Fruit fly (Drosophila melanogaster) Kc167 (cell line): ENCODE results near the gene CG43679.

Experiments
- Myc ChIP-seq: fragments of >200 bp; optimal IDR thresholded peaks from 2 replicates; lab custom pipeline; 2017; ENCODE audit warnings: missing external identifiers
- Sin3A ChIP-seq: fragments of >200 bp; optimal IDR thresholded peaks from 2 replicates; lab custom pipeline; 2018; ENCODE audit warnings: missing external identifiers
- h ChIP-seq: fragments of >200 bp; optimal IDR thresholded peaks from 3 replicates; lab custom pipeline; 2018; ENCODE audit warnings: missing external identifiers
- insv ChIP-seq: fragments of >200 bp; optimal IDR thresholded peaks from 3 replicates; lab custom pipeline; 2018; ENCODE audit warnings: missing external identifiers
- psq ChIP-seq: fragments of >200 bp; optimal IDR thresholded peaks from 2 replicates; lab custom pipeline; 2017; ENCODE audit warnings: missing external identifiers
- ttk ChIP-seq: sonication (Bioruptor generic); optimal IDR thresholded peaks from 2 replicates; lab custom pipeline; 2017; ENCODE audit warnings: missing external identifiers

The CG43679 gene

dm6 chr3L:15051325-15051724 lies at the start of gene CG43679:
TSS of gene CG43679 (minus strand) at chr3L:15051425.
- TF ChIP-seq insv (lab: Kevin White, UChicago) (no peak), h (no peak), Sin3A (no peak), psq (lab: Kevin White, UChicago) (no peak), ttk (lab: Kevin White, UChicago) (no peak), Myc (lab: Kevin White, UChicago) (no peak)

- TF ChIP-seq h (no peak), insv (lab: Kevin White, UChicago) (no peak), Myc (lab: Kevin White, UChicago) (no peak), psq (lab: Kevin White, UChicago) (no peak), ttk (lab: Kevin White, UChicago) (no peak), Sin3A (no peak)
Observed at dm6 chr3L:15100983-15101382, 49.8 kb upstream of the CG43679 start.

- no peak for TF ChIP-seq Sin3A
Observed at dm6 chr3L:15099541-15099940, 48.3 kb upstream of the CG43679 start.

dm6 chr3L:15098659-15099512 lies 47.7 kb upstream of the CG43679 start:
- no peak for TF ChIP-seq h
- TF ChIP-seq psq (lab: Kevin White, UChicago), result no peak
- no peak for TF ChIP-seq Sin3A
- TF ChIP-seq ttk (lab: Kevin White, UChicago), result no peak
- no peak for TF ChIP-seq Myc (lab: Kevin White, UChicago)
- no peak for TF ChIP-seq insv (lab: Kevin White, UChicago)

- TF ChIP-seq ttk (lab: Kevin White, UChicago), result no peak
- no peak for TF ChIP-seq psq (lab: Kevin White, UChicago)
- TF ChIP-seq Myc (lab: Kevin White, UChicago), result no peak
- TF ChIP-seq h, result no peak
- TF ChIP-seq Sin3A, result no peak
- TF ChIP-seq insv (lab: Kevin White, UChicago), result no peak
Observed at dm6 chr3L:15097878-15098520, 46.8 kb upstream of the CG43679 start, which contains the start of gene Ctps. TSS of gene Ctps (plus strand) at chr3L:15097914.

dm6 chr3L:15094589-15095288 lies 43.5 kb upstream of the CG43679 start, which contains the start of the genes sstn, Plp and GlyRS:
TSS of gene sstn (minus strand) at chr3L:15094719.
TSS of gene Plp (minus strand) at chr3L:15094724.
TSS of gene GlyRS (plus strand) at chr3L:15095142.
- TF ChIP-seq Myc (lab: Kevin White, UChicago) (no peak), Sin3A (no peak), insv (lab: Kevin White, UChicago) (no peak), psq (lab: Kevin White, UChicago) (no peak), h (no peak), ttk (lab: Kevin White, UChicago) (no peak)

dm6 chr3L:15093929-15094588 lies 42.8 kb upstream of the CG43679 start:
- TF ChIP-seq psq (lab: Kevin White, UChicago), result no peak
- no peak for TF ChIP-seq ttk (lab: Kevin White, UChicago)
- TF ChIP-seq Myc (lab: Kevin White, UChicago), result no peak
- no peak for TF ChIP-seq insv (lab: Kevin White, UChicago)
- no peak for TF ChIP-seq h
- no peak for TF ChIP-seq Sin3A

- TF ChIP-seq insv (lab: Kevin White, UChicago) (no peak), Sin3A (no peak), Myc (lab: Kevin White, UChicago) (no peak), psq (lab: Kevin White, UChicago) (no peak), h (no peak), ttk (lab: Kevin White, UChicago) (no peak)
Observed at dm6 chr3L:15089887-15090679, 38.9 kb upstream of the CG43679 start.

dm6 chr3L:15089083-15089704 lies 38.0 kb upstream of the CG43679 start:
- TF ChIP-seq Sin3A, result no peak
- TF ChIP-seq h, result no peak
- TF ChIP-seq ttk (lab: Kevin White, UChicago), result no peak
- no peak for TF ChIP-seq psq (lab: Kevin White, UChicago)
- TF ChIP-seq insv (lab: Kevin White, UChicago), result no peak
- no peak for TF ChIP-seq Myc (lab: Kevin White, UChicago)

- TF ChIP-seq h (no peak), ttk (lab: Kevin White, UChicago) (no peak), Sin3A (no peak), Myc (lab: Kevin White, UChicago) (no peak), insv (lab: Kevin White, UChicago) (no peak), psq (lab: Kevin White, UChicago) (no peak)
Observed at dm6 chr3L:15088285-15088684, 37.1 kb upstream of the CG43679 start.
